Worm (Caenorhabditis elegans) whole organism, L2 larva: Measurements from ENCODE around the gene Y54E2A.5.

Source experiments
- ama-1 ChIP-seq: fragments of 150-350 bp; optimal IDR thresholded peaks from 2 replicates; lab custom pipeline; 2018; ENCODE audit warnings: inconsistent platforms
- elt-1 ChIP-seq: fragments of 150-350 bp; optimal IDR thresholded peaks from 2 replicates; lab custom pipeline; 2014; ENCODE audit warnings: missing biosample characterization, missing genetic modification characterization
- elt-3 ChIP-seq: sonication (generic microtip); optimal IDR thresholded peaks from 2 replicates; lab custom pipeline; 2017; ENCODE audit warnings: missing biosample characterization, missing genetic modification characterization
- lin-13 ChIP-seq: fragments of 150-350 bp; optimal IDR thresholded peaks from 2 replicates; lab custom pipeline; 2014; ENCODE audit warnings: missing biosample characterization, missing genetic modification reagents, missing genetic modification characterization
- mbf-1 ChIP-seq: sonication (generic microtip); optimal IDR thresholded peaks from 2 replicates; lab custom pipeline; 2017; ENCODE audit warnings: missing biosample characterization, missing genetic modification characterization
- nhr-21 ChIP-seq: fragments of 150-350 bp; optimal IDR thresholded peaks from 2 replicates; lab custom pipeline; 2014; ENCODE audit warnings: missing biosample characterization, missing genetic modification characterization
- nhr-237 ChIP-seq: fragments of 150-350 bp; optimal IDR thresholded peaks from 2 replicates; lab custom pipeline; 2014; ENCODE audit warnings: missing biosample characterization, missing genetic modification characterization
- unc-55 ChIP-seq: fragments of 150-350 bp; sonication (generic microtip); optimal IDR thresholded peaks from 3 replicates; lab custom pipeline; 2014; ENCODE audit warnings: missing biosample characterization, missing genetic modification reagents, missing genetic modification characterization
- ztf-11 ChIP-seq: sonication (generic microtip); optimal IDR thresholded peaks from 2 replicates; lab custom pipeline; 2017; ENCODE audit warnings: missing biosample characterization, missing genetic modification characterization
- ztf-4 ChIP-seq: fragments of 150-350 bp; optimal IDR thresholded peaks from 2 replicates; lab custom pipeline; 2014; ENCODE audit warnings: missing biosample characterization, missing genetic modification characterization

DNA sequence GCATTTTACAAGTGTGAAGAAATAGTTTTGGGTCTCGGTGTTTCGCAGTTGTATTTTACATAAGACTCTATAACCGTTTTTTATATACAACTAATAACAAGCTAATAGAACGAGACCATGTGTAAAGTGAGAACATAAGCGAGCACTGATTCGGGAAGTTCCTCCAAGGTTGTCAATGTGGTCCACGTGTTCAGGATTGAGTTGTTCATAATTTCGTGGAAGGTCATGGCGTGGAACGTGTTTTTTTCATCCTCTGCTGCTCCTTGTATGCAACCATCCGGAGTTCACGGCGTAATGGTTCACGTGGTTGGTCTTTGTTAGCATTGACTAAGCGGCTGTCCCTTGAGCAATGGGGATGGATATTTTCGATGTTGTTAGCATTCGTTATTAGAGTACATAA is 29.5 kb downstream of the Y54E2A.5 start:
- TF ChIP-seq ama-1 (lab: Kevin White, UChicago) (no peak), nhr-237 (tag; lab: Kevin White, UChicago) (no peak), unc-55 (no peak), ztf-11 (tag; lab: Kevin White, UChicago) (no peak), nhr-21 (tag; lab: Kevin White, UChicago) (no peak), ztf-4 (no peak), elt-1 (tag; lab: Kevin White, UChicago) (no peak), lin-13 (GFP tag; lab: Kevin White, UChicago) (no peak), mbf-1 (tag; lab: Kevin White, UChicago) (no peak), elt-3 (tag; lab: Kevin White, UChicago) (no peak)
